Fruit fly (Drosophila melanogaster) Kc167 (cell line): ENCODE results near the gene CG12880.

Source experiments
- insv ChIP-seq: fragments of >200 bp; optimal IDR thresholded peaks from 3 replicates; lab custom pipeline; 2018; ENCODE audit warnings: missing external identifiers
- psq ChIP-seq: fragments of >200 bp; optimal IDR thresholded peaks from 2 replicates; lab custom pipeline; 2017; ENCODE audit warnings: missing external identifiers

DNA sequence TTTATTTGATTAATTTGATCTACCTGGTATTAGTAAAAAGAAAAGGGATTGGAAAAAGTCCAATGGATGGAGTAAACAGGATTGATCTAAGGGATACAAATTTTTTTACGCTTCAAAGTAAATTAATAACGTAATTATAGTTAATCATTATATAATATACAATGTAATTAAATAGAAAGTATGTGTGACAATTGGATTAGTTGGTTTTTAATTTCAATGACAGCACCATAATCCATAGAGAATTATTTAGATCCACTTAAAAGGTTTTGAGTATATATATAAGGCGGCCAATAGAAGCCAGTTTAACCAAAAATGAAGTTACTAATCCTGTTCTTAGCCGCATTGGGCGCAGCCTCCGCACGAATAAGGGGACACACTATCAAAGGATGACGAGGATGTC, 8.8 kb downstream of the CG12880 start, which contains the start of gene Acp98AB:
- no peak for TF ChIP-seq psq (lab: Kevin White, UChicago)
- TF ChIP-seq insv (lab: Kevin White, UChicago), result no peak
